Worm (Caenorhabditis elegans): ENCODE measurements around the gene clh-2.

ce11 chrII:11307332-11307731 lies 44.4 kb upstream of the clh-2 start:
- no peak for TF ChIP-seq lsy-2 (tag; optimal IDR thresholded peaks at IDR 0.05)
- no peak for TF ChIP-seq nhr-12 (tag; optimal IDR thresholded peaks at IDR 0.05)
- TF ChIP-seq alr-1 (tag; optimal IDR thresholded peaks at IDR 0.05) = no peak
- no peak for TF ChIP-seq nhr-21 (tag; optimal IDR thresholded peaks at IDR 0.05)
- TF ChIP-seq crh-2 (tag; optimal IDR thresholded peaks at IDR 0.05) = no peak
- TF ChIP-seq lin-11 (tag; optimal IDR thresholded peaks at IDR 0.05) = no peak
- TF ChIP-seq blmp-1 (tag; optimal IDR thresholded peaks at IDR 0.05; ENCODE audit: insufficient read depth) = peak; percentile 92
- TF ChIP-seq nhr-77 (tag; optimal IDR thresholded peaks at IDR 0.05) = no peak
- TF ChIP-seq snpc-4 (tag; optimal IDR thresholded peaks at IDR 0.05) = no peak
- TF ChIP-seq elt-1 (tag; optimal IDR thresholded peaks at IDR 0.05) = no peak
- no peak for TF ChIP-seq unc-62 (GFP tag; optimal IDR thresholded peaks at IDR 0.05)
- TF ChIP-seq nhr-237 (tag; optimal IDR thresholded peaks at IDR 0.05) = no peak
- TF ChIP-seq F13H6.1 (tag; optimal IDR thresholded peaks at IDR 0.05) = no peak
